Worm (Caenorhabditis elegans) whole organism, L1 larva: ENCODE data around the gene T22F3.12.
A peak's percentile ranks its signal among the peaks of the same experiment; 100 is the strongest.

Source experiments
- C34B4.2 ChIP-seq: sonication (generic microtip); optimal IDR thresholded peaks from 2 replicates; lab custom pipeline; 2017; ENCODE audit warnings: mild to moderate bottlenecking, missing genetic modification characterization, missing compliant biosample characterization
- F16B12.6 ChIP-seq: fragments of 150-350 bp; optimal IDR thresholded peaks from 2 replicates; lab custom pipeline; 2014; ENCODE audit warnings: missing biosample characterization, missing genetic modification characterization
- blmp-1 ChIP-seq: fragments of 150-350 bp; optimal IDR thresholded peaks from 2 replicates; lab custom pipeline; 2014; ENCODE audit warnings: missing biosample characterization, missing genetic modification characterization
- ceh-90 ChIP-seq: sonication (generic microtip); optimal IDR thresholded peaks from 2 replicates; lab custom pipeline; 2016; ENCODE audit warnings: missing genetic modification characterization, missing compliant biosample characterization
- ces-1 ChIP-seq: fragments of 150-350 bp; optimal IDR thresholded peaks from 2 replicates; lab custom pipeline; 2014; ENCODE audit warnings: missing biosample characterization, missing genetic modification reagents, missing genetic modification characterization
- dsc-1 ChIP-seq: sonication (generic microtip); optimal IDR thresholded peaks from 2 replicates; lab custom pipeline; 2016; ENCODE audit warnings: mild to moderate bottlenecking, missing genetic modification characterization, missing compliant biosample characterization
- efl-1 ChIP-seq, 4 experiments: fragments of 150-350 bp; optimal IDR thresholded peaks in 3 of 4; peaks in 1 of 4; 1 replicate in 1 of 4; 2 replicates in 3 of 4; lab custom pipeline; 2014; ENCODE audit warnings: missing biosample characterization in 2 of 4, missing genetic modification characterization in 2 of 4, missing genetic modification reagents in 2 of 4
- elt-2 ChIP-seq: sonication (generic microtip); optimal IDR thresholded peaks from 2 replicates; lab custom pipeline; 2016; ENCODE audit warnings: missing genetic modification characterization, mild to moderate bottlenecking, inconsistent platforms, missing compliant biosample characterization, missing genetic modification reagents
- ets-5 ChIP-seq: fragments of 200-800 bp; sonication (Bioruptor generic); IDR thresholded peaks from 2 replicates; pipeline ENCODE4 v1.3.6; 2022; ENCODE audit warnings: missing genetic modification characterization, missing compliant biosample characterization
- fkh-10 ChIP-seq: sonication (generic microtip); optimal IDR thresholded peaks from 2 replicates; lab custom pipeline; 2017; ENCODE audit warnings: missing biosample characterization, missing genetic modification reagents, missing genetic modification characterization
- fkh-4 ChIP-seq: sonication (generic microtip); optimal IDR thresholded peaks from 2 replicates; lab custom pipeline; 2016; ENCODE audit warnings: missing compliant biosample characterization, missing genetic modification characterization, borderline replicate concordance
- fos-1 ChIP-seq: fragments of 150-350 bp; optimal IDR thresholded peaks from 2 replicates; lab custom pipeline; 2014; ENCODE audit warnings: missing biosample characterization, missing genetic modification characterization
- grh-1 ChIP-seq: fragments of 200-800 bp; sonication (Bioruptor generic); IDR thresholded peaks from 2 replicates; pipeline ENCODE4 v1.3.6; 2022; ENCODE audit warnings: missing genetic modification reagents, missing genetic modification characterization, missing compliant biosample characterization
- hlh-4 ChIP-seq: sonication (generic microtip); optimal IDR thresholded peaks from 2 replicates; lab custom pipeline; 2016; ENCODE audit warnings: mild to moderate bottlenecking, missing genetic modification characterization, missing compliant biosample characterization
- irx-1 ChIP-seq: sonication (generic microtip); optimal IDR thresholded peaks from 2 replicates; lab custom pipeline; 2016; ENCODE audit warnings: missing genetic modification characterization, missing compliant biosample characterization
- isw-1 ChIP-seq: fragments of 200-800 bp; sonication (Bioruptor generic); IDR thresholded peaks from 2 replicates; pipeline ENCODE4 v1.3.6; 2022; ENCODE audit warnings: missing genetic modification characterization, missing compliant biosample characterization
- lin-13 ChIP-seq: fragments of 150-350 bp; optimal IDR thresholded peaks from 2 replicates; lab custom pipeline; 2014; ENCODE audit warnings: missing biosample characterization, missing genetic modification reagents, missing genetic modification characterization
- lin-14 ChIP-seq: fragments of 200-800 bp; sonication (Bioruptor generic); optimal IDR thresholded peaks from 2 replicates; lab custom pipeline; 2018; ENCODE audit warnings: mild to moderate bottlenecking, missing genetic modification characterization, moderate library complexity, missing compliant biosample characterization
- lin-35 ChIP-seq, 2 experiments: fragments of 150-350 bp; optimal IDR thresholded peaks; 2 replicates each; lab custom pipeline; 2014; ENCODE audit warnings: missing biosample characterization in 2 of 2, missing genetic modification characterization in 2 of 2, missing genetic modification reagents in 2 of 2
- lin-39 ChIP-seq: fragments of 150-350 bp; optimal IDR thresholded peaks from 2 replicates; lab custom pipeline; 2014; ENCODE audit warnings: missing biosample characterization, missing genetic modification reagents, missing genetic modification characterization
- lir-3 ChIP-seq: sonication (generic microtip); optimal IDR thresholded peaks from 2 replicates; lab custom pipeline; 2016; ENCODE audit warnings: mild to moderate bottlenecking, missing genetic modification characterization, moderate library complexity, missing compliant biosample characterization; ENCODE audit not compliant: poor library complexity
- mep-1 ChIP-seq: fragments of 150-350 bp; optimal IDR thresholded peaks from 2 replicates; lab custom pipeline; 2014; ENCODE audit warnings: missing biosample characterization, missing genetic modification characterization
- nhr-237 ChIP-seq: fragments of 150-350 bp; optimal IDR thresholded peaks from 2 replicates; lab custom pipeline; 2014; ENCODE audit warnings: missing biosample characterization, missing genetic modification characterization
- nhr-28 ChIP-seq: fragments of 150-350 bp; optimal IDR thresholded peaks from 2 replicates; lab custom pipeline; 2014; ENCODE audit warnings: missing biosample characterization, missing genetic modification characterization
- nhr-47 ChIP-seq: sonication (generic microtip); optimal IDR thresholded peaks from 2 replicates; lab custom pipeline; 2016; ENCODE audit warnings: mild to moderate bottlenecking, missing genetic modification characterization, moderate library complexity, missing compliant biosample characterization
- nhr-76 ChIP-seq: sonication (generic microtip); optimal IDR thresholded peaks from 2 replicates; lab custom pipeline; 2017; ENCODE audit warnings: missing biosample characterization, missing genetic modification characterization
- nhr-84 ChIP-seq: sonication (generic microtip); optimal IDR thresholded peaks from 2 replicates; lab custom pipeline; 2017; ENCODE audit warnings: missing biosample characterization, missing genetic modification characterization
- nhr-85 ChIP-seq: sonication (generic microtip); peaks from one replicate; lab custom pipeline; 2016; ENCODE audit warnings: missing genetic modification characterization, inconsistent platforms, missing compliant biosample characterization
- nhr-90 ChIP-seq: sonication (generic microtip); optimal IDR thresholded peaks from 2 replicates; lab custom pipeline; 2016; ENCODE audit warnings: mild to moderate bottlenecking, missing genetic modification characterization, missing compliant biosample characterization; ENCODE audit not compliant: poor library complexity
- pax-3 ChIP-seq: fragments of 200-800 bp; sonication (Bioruptor generic); optimal IDR thresholded peaks from 2 replicates; lab custom pipeline; 2018; ENCODE audit warnings: mild to moderate bottlenecking, missing genetic modification characterization, moderate library complexity, missing compliant biosample characterization
- pqm-1 ChIP-seq: sonication (generic microtip); optimal IDR thresholded peaks from 3 replicates; lab custom pipeline; 2017; ENCODE audit warnings: missing biosample characterization, missing genetic modification characterization
- sup-37 ChIP-seq: fragments of 200-800 bp; sonication (Bioruptor generic); optimal IDR thresholded peaks from 2 replicates; lab custom pipeline; 2018; ENCODE audit warnings: mild to moderate bottlenecking, missing genetic modification characterization, missing compliant biosample characterization
- tlp-1 ChIP-seq: fragments of 150-350 bp; optimal IDR thresholded peaks from 2 replicates; lab custom pipeline; 2014; ENCODE audit warnings: missing biosample characterization, missing genetic modification characterization
- unc-130 ChIP-seq: fragments of 150-350 bp; optimal IDR thresholded peaks from 2 replicates; lab custom pipeline; 2017; ENCODE audit warnings: missing biosample characterization, missing genetic modification characterization, inconsistent platforms
- xbp-1 ChIP-seq: sonication (generic microtip); optimal IDR thresholded peaks from 2 replicates; lab custom pipeline; 2016; ENCODE audit warnings: missing genetic modification characterization, missing compliant biosample characterization
- zag-1 ChIP-seq: fragments of 150-350 bp; optimal IDR thresholded peaks from 2 replicates; lab custom pipeline; 2014; ENCODE audit warnings: missing biosample characterization, missing genetic modification characterization
- zip-4 ChIP-seq: fragments of 200-800 bp; sonication (Bioruptor generic); optimal IDR thresholded peaks from 2 replicates; lab custom pipeline; 2018; ENCODE audit warnings: mild to moderate bottlenecking, missing genetic modification characterization, moderate library complexity, missing compliant biosample characterization

The T22F3.12 gene

DNA sequence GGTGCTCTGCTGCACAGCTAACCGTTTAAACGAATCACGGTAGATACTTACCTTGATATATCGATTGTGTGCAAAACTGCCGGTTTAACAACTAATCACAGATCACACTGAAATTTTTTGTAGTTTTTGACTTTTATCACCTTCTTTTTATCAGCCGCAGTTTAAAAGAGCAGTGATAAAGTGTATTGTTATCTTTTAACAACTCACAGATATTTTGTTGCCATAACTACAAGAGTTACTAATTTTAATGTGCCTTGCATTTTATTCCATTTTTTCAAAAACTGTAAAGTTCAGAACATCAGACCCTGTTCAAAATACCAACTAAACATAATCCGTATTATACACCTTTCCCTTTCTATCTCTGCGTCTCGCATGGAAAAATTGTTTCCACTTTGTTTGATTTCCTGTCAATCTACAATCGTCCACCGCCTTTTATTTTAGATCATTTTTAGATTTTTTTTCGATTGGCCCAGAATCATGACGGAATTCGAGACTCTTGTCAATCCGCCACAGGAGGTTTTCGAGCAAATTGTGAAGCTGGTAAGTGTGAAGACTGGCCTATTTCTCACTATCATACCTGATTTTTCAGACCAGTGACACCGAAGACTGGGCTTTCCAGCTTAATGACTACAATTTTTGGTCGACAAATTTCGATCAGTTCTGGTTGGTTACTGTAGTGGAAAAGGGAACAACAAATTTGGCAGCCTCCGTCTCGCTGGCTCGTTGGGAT, 39.1 kb downstream of the T22F3.12 start, which contains the start of gene T24A6.20:
Gene T24A6.20 (plus strand): TSS at position 395 of the 730 bp plus-strand sequence.
- no peak for TF ChIP-seq nhr-90 (tag; lab: Kevin White, UChicago)
- TF ChIP-seq ets-5 = no peak
- TF ChIP-seq elt-2 (tag; lab: Kevin White, UChicago) = peak; percentile 70
- no peak for TF ChIP-seq nhr-237
- no peak for TF ChIP-seq fos-1 (tag; lab: Kevin White, UChicago)
- no peak for TF ChIP-seq efl-1 (optimal IDR thresholded peaks at IDR 0.05; lab: Kevin White, UChicago)
- peak in 1 of 2 experiments; percentile 91 for TF ChIP-seq efl-1 (GFP tag; optimal IDR thresholded peaks at IDR 0.05 in 1 of 2; lab: Kevin White, UChicago)
- TF ChIP-seq blmp-1 (tag; lab: Kevin White, UChicago) = peak; percentile 35

DNA sequence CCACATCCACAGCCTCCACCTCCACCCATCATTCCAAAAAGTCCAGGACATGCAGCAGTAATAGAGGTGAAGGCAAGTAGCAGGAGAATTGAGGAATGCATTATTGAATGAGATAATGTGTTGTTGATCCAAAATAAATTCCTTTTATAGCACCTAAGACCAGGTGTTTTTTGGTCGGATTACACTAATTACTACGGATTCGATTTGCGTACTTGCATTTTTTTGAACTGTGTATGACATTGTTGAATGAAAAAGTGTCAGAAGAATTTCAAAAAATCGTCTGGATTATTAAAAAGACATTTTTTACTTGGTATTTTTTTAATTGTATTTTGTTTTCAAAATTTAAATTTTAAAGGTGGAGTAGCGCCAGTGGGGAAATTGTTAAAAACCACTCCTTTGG, 40.2 kb downstream of the T22F3.12 start, which contains the start of gene grl-28:
Gene grl-28 (minus strand): TSS at position 101 of the 400 bp plus-strand sequence.
- TF ChIP-seq nhr-85 (peak; percentile 1), C34B4.2 (no peak), lir-3 (tag; lab: Kevin White, UChicago) (no peak)

DNA sequence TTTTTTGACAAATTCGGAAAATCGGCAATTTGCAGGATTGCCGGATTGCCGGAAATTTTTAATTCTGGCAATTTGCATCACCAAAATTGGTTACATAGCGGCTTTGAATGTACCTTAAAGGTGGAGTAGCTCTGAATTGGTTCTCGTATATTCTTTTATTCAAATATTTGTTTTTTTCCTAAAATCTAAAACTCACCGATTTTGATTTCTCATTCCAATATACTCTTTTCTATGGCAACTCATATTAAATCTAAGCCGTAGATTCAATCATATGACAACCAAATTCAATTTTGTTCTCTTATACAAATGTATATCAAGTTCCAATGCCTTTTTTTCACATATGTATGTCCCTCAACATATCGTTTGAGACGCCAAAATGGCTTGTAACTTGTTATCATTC, 42.4 kb downstream of the T22F3.12 start, which contains the start of gene sri-21:
Gene sri-21 (plus strand): TSS at position 301 of the 400 bp plus-strand sequence.
- TF ChIP-seq pqm-1 (tag; lab: Kevin White, UChicago) = no peak
- TF ChIP-seq isw-1 (GFP tag; lab: Robert Waterston, UW) = no peak
- TF ChIP-seq nhr-76 (tag; lab: Kevin White, UChicago) = no peak
- TF ChIP-seq lir-3 (tag; lab: Kevin White, UChicago) = no peak
- no peak for TF ChIP-seq elt-2 (tag; lab: Kevin White, UChicago)
- no peak for TF ChIP-seq lin-13
- no peak for TF ChIP-seq zip-4
- TF ChIP-seq grh-1 = no peak
- no peak for TF ChIP-seq nhr-237
- TF ChIP-seq fkh-10 (GFP tag; lab: Kevin White, UChicago) = no peak
- TF ChIP-seq ceh-90 (tag; lab: Kevin White, UChicago) = no peak
- no peak for TF ChIP-seq nhr-28
- TF ChIP-seq nhr-47 (tag; lab: Kevin White, UChicago) = no peak
- TF ChIP-seq zag-1 (tag; lab: Kevin White, UChicago) = no peak

DNA sequence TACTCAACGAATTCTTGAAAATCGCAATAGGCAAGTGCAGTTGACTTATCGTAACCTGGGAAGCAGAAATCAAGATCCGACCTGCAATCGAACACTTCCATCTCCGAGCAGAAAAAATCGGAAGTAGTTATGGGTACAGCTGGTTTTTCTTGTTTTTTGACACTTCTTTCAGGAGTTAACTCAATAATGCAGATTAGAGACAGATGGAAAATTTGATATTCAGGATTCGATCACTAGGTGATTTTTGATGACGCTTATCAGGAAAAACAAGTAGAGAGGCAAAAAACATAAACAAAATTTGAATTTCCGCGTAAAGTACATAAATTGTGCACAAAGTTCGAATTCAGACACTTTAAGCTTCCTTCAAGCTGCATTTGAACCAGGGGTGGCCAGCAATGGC, 43.2 kb downstream of the T22F3.12 start, which contains the start of gene srw-130:
Gene srw-130 (minus strand): TSS at position 101 of the 400 bp plus-strand sequence.
- TF ChIP-seq ceh-90 (tag; lab: Kevin White, UChicago) = no peak
- no peak for TF ChIP-seq lin-39 (tag; lab: Kevin White, UChicago)
- no peak for TF ChIP-seq nhr-84
- no peak for TF ChIP-seq mep-1 (tag; lab: Kevin White, UChicago)

DNA sequence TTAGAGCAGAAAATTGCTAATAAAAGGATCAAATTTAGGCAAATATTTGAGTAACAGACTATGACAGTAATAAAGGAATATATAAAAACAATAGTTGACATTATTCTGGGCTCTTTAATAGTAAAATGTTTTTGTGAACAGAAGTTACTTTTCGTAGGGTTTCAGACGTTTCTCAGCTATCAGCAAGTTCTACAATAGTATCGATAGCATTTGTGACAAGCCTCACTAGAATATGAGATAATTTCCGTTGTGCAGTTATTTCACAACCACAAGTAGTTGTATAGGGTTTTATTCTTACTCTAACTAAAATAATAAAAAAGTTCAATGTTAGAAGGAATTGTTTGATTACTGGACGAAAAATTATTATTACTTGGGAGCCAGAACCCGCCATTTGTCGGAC, 45.5 kb downstream of the T22F3.12 start, which contains the start of gene srbc-68:
Gene srbc-68 (minus strand): TSS at position 101 of the 400 bp plus-strand sequence.
- TF ChIP-seq pax-3 (tag; lab: Kevin White, UChicago) (no peak), ces-1 (no peak), fkh-4 (tag; lab: Kevin White, UChicago) (no peak), nhr-237 (no peak), hlh-4 (tag; lab: Kevin White, UChicago) (no peak), xbp-1 (tag; lab: Kevin White, UChicago) (no peak), sup-37 (no peak), nhr-85 (no peak), ceh-90 (tag; lab: Kevin White, UChicago) (no peak), unc-130 (tag; lab: Kevin White, UChicago) (no peak), lin-14 (GFP tag; lab: Kevin White, UChicago) (no peak), mep-1 (tag; lab: Kevin White, UChicago) (no peak), nhr-47 (tag; lab: Kevin White, UChicago) (no peak), nhr-76 (tag; lab: Kevin White, UChicago) (no peak), F16B12.6 (tag; lab: Kevin White, UChicago) (no peak), tlp-1 (tag; lab: Kevin White, UChicago) (no peak), dsc-1 (tag; lab: Kevin White, UChicago) (no peak), lin-13 (no peak), lin-35 (GFP tag; optimal IDR thresholded peaks at IDR 0.05; lab: Kevin White, UChicago) (no peak), irx-1 (tag; lab: Kevin White, UChicago) (no peak)
